Fruit fly (Drosophila melanogaster) whole organism, embryonic: ENCODE data around the gene Karybeta3.

ENCODE experiments used
- CG11560 ChIP-seq: fragments of 200-800 bp; sonication (Bioruptor generic); IDR thresholded peaks from 3 replicates; pipeline ENCODE4 v1.3.6; 2022; ENCODE audit warnings: missing biosample characterization, missing genetic modification characterization
- CG12236 ChIP-seq: fragments of 200-800 bp; sonication (Bioruptor generic); optimal IDR thresholded peaks from 2 replicates; lab custom pipeline; 2016; ENCODE audit warnings: missing biosample characterization, missing genetic modification characterization
- CG1233 ChIP-seq: fragments of 200-800 bp; sonication (Bioruptor generic); optimal IDR thresholded peaks from 4 replicates; lab custom pipeline; 2018; ENCODE audit warnings: missing biosample characterization, mild to moderate bottlenecking, missing genetic modification characterization
- CG13775 ChIP-seq: fragments of 200-800 bp; sonication (Bioruptor generic); optimal IDR thresholded peaks from 3 replicates; lab custom pipeline; 2017; ENCODE audit warnings: missing biosample characterization, mild to moderate bottlenecking, missing genetic modification characterization
- CG13894 ChIP-seq: fragments of 200-800 bp; sonication (Bioruptor generic); optimal IDR thresholded peaks from 3 replicates; lab custom pipeline; 2018; ENCODE audit warnings: missing biosample characterization, mild to moderate bottlenecking, missing genetic modification characterization, moderate library complexity
- CG18011 ChIP-seq: fragments of 200-800 bp; sonication (Bioruptor generic); optimal IDR thresholded peaks from 2 replicates; lab custom pipeline; 2017; ENCODE audit warnings: missing biosample characterization, missing genetic modification characterization, mild to moderate bottlenecking, moderate library complexity, missing genotype
- CG18599 ChIP-seq: fragments of 200-800 bp; sonication (Bioruptor generic); optimal IDR thresholded peaks from 3 replicates; lab custom pipeline; 2017; ENCODE audit warnings: missing biosample characterization, missing genetic modification characterization, mild to moderate bottlenecking, moderate library complexity, missing genetic modification reagents
- CG30431 ChIP-seq: fragments of 200-800 bp; sonication (Bioruptor generic); optimal IDR thresholded peaks from 2 replicates; lab custom pipeline; 2017; ENCODE audit warnings: missing biosample characterization, missing genetic modification characterization
- CG32767 ChIP-seq: fragments of 200-800 bp; sonication (Bioruptor generic); IDR thresholded peaks from 2 replicates; pipeline ENCODE4 v1.3.6; 2022; ENCODE audit warnings: missing biosample characterization, missing genetic modification characterization
- CG4617 ChIP-seq: fragments of 200-800 bp; sonication (Bioruptor generic); optimal IDR thresholded peaks from 3 replicates; lab custom pipeline; 2016; ENCODE audit warnings: missing biosample characterization, missing genetic modification characterization, borderline replicate concordance
- CG5180 ChIP-seq: fragments of 200-800 bp; sonication (Bioruptor generic); optimal IDR thresholded peaks from 3 replicates; lab custom pipeline; 2017; ENCODE audit warnings: missing biosample characterization, missing genetic modification characterization, mild to moderate bottlenecking, moderate library complexity, missing genetic modification reagents
- CG5245 ChIP-seq: fragments of 200-800 bp; sonication (Bioruptor generic); optimal IDR thresholded peaks from 3 replicates; lab custom pipeline; 2016; ENCODE audit warnings: missing biosample characterization, missing genetic modification characterization
- CG6272 ChIP-seq: fragments of 200-800 bp; sonication (Bioruptor generic); IDR thresholded peaks from 2 replicates; pipeline ENCODE4 v1.3.6; 2022; ENCODE audit warnings: missing biosample characterization, missing genetic modification characterization
- CG7786 ChIP-seq: fragments of 200-800 bp; sonication (Bioruptor generic); optimal IDR thresholded peaks from 2 replicates; lab custom pipeline; 2016; ENCODE audit warnings: missing biosample characterization, missing genetic modification characterization
- CG9876 ChIP-seq: fragments of 200-800 bp; sonication (Bioruptor generic); optimal IDR thresholded peaks from 2 replicates; lab custom pipeline; 2016; ENCODE audit warnings: missing biosample characterization, missing genetic modification characterization
- Dll ChIP-seq: fragments of 200-800 bp; sonication (Bioruptor generic); IDR thresholded peaks from 4 replicates; pipeline ENCODE4 v1.3.6; 2022; ENCODE audit warnings: missing biosample characterization, missing genetic modification characterization; ENCODE audit not compliant: partially characterized antibody
- Eip74EF ChIP-seq, 2 experiments: fragments of 200-800 bp in 1 of 2; fragments of >200 bp in 1 of 2; sonication (Bioruptor generic) in 1 of 2; optimal IDR thresholded peaks; 2 replicates each; lab custom pipeline; 2017 to 2019; ENCODE audit warnings: missing biosample characterization in 2 of 2, missing genetic modification characterization in 2 of 2, mild to moderate bottlenecking in 1 of 2, moderate library complexity in 1 of 2
- HLH4C ChIP-seq: fragments of 200-800 bp; sonication (Bioruptor generic); IDR thresholded peaks from 3 replicates; pipeline ENCODE4 v1.3.6; 2022; ENCODE audit warnings: missing biosample characterization, missing genetic modification characterization; ENCODE audit not compliant: partially characterized antibody
- HLHmδ ChIP-seq: fragments of 200-800 bp; sonication (Bioruptor generic); optimal IDR thresholded peaks from 2 replicates; lab custom pipeline; 2018; ENCODE audit warnings: missing biosample characterization, mild to moderate bottlenecking, missing genetic modification characterization, moderate library complexity
- MESR4 ChIP-seq: fragments of 200-800 bp; sonication (Bioruptor generic); optimal IDR thresholded peaks from 2 replicates; lab custom pipeline; 2018; ENCODE audit warnings: missing biosample characterization, mild to moderate bottlenecking, missing genetic modification characterization, moderate library complexity
- NC2β ChIP-seq: fragments of 200-800 bp; sonication (Bioruptor generic); optimal IDR thresholded peaks from 2 replicates; lab custom pipeline; 2016; ENCODE audit warnings: missing biosample characterization, missing genetic modification characterization
- Oaz ChIP-seq: fragments of 200-800 bp; sonication (Bioruptor generic); IDR thresholded peaks from 2 replicates; pipeline ENCODE4 v1.3.6; 2022; ENCODE audit warnings: missing biosample characterization, missing genetic modification characterization
- Pdp1 ChIP-seq, 2 experiments: fragments of 200-800 bp; sonication (Bioruptor generic); optimal IDR thresholded peaks; 3 replicates each; lab custom pipeline; 2016; ENCODE audit warnings: missing biosample characterization in 2 of 2, missing genetic modification characterization in 2 of 2, mild to moderate bottlenecking in 1 of 2, moderate library complexity in 1 of 2
- Rx ChIP-seq: fragments of 200-800 bp; sonication (Bioruptor generic); IDR thresholded peaks from 2 replicates; pipeline ENCODE4 v1.3.6; 2022; ENCODE audit warnings: missing biosample characterization, missing genetic modification characterization
- Six4 ChIP-seq: fragments of 200-800 bp; sonication (Bioruptor generic); optimal IDR thresholded peaks from 2 replicates; lab custom pipeline; 2016; ENCODE audit warnings: missing biosample characterization, missing genetic modification characterization
- Taf1 ChIP-seq: fragments of 200-800 bp; sonication (Bioruptor generic); IDR thresholded peaks from 2 replicates; pipeline ENCODE4 v1.3.6; 2022; ENCODE audit warnings: missing biosample characterization, missing genetic modification characterization
- Tbp ChIP-seq: fragments of >200 bp; optimal IDR thresholded peaks from 2 replicates; lab custom pipeline; 2018; ENCODE audit warnings: missing biosample characterization, missing genetic modification characterization
- Usf ChIP-seq: fragments of 200-800 bp; sonication (Bioruptor generic); optimal IDR thresholded peaks from 2 replicates; lab custom pipeline; 2017; ENCODE audit warnings: missing genotype, missing biosample characterization, missing genetic modification characterization
- ash1 ChIP-seq: fragments of 200-800 bp; sonication (Bioruptor generic); optimal IDR thresholded peaks from 2 replicates; lab custom pipeline; 2018; ENCODE audit warnings: missing biosample characterization, mild to moderate bottlenecking, missing genetic modification characterization
- cg ChIP-seq: fragments of 200-800 bp; sonication (Bioruptor generic); optimal IDR thresholded peaks from 3 replicates; lab custom pipeline; 2019; ENCODE audit warnings: missing biosample characterization, mild to moderate bottlenecking, missing genetic modification characterization, moderate library complexity
- chinmo ChIP-seq: fragments of 200-800 bp; sonication (Bioruptor generic); IDR thresholded peaks from 4 replicates; pipeline ENCODE4 v1.3.6; 2022; ENCODE audit warnings: missing biosample characterization, missing genetic modification characterization; ENCODE audit not compliant: partially characterized antibody
- crol ChIP-seq: fragments of 200-800 bp; sonication (Bioruptor generic); IDR thresholded peaks from 2 replicates; pipeline ENCODE4 v1.3.6; 2022; ENCODE audit warnings: missing biosample characterization, missing genetic modification characterization
- cwo ChIP-seq: fragments of 200-800 bp; sonication (Bioruptor generic); optimal IDR thresholded peaks from 3 replicates; lab custom pipeline; 2017; ENCODE audit warnings: missing biosample characterization, missing genetic modification characterization, mild to moderate bottlenecking, moderate library complexity, missing genetic modification reagents
- gce ChIP-seq: fragments of 200-800 bp; sonication (Bioruptor generic); IDR thresholded peaks from 3 replicates; pipeline ENCODE4 v1.3.6; 2022; ENCODE audit warnings: missing biosample characterization, missing genetic modification characterization
- gsb ChIP-seq: fragments of 200-800 bp; sonication (Bioruptor generic); IDR thresholded peaks from 2 replicates; pipeline ENCODE4 v1.3.6; 2022; ENCODE audit warnings: missing biosample characterization, missing genetic modification characterization
- hbn ChIP-seq: fragments of 200-800 bp; sonication (Bioruptor generic); IDR thresholded peaks from 2 replicates; pipeline ENCODE4 v1.3.6; 2022; ENCODE audit warnings: missing biosample characterization, missing genetic modification characterization; ENCODE audit not compliant: partially characterized antibody
- jing ChIP-seq: fragments of 200-800 bp; sonication (Bioruptor generic); optimal IDR thresholded peaks from 2 replicates; lab custom pipeline; 2018; ENCODE audit warnings: missing biosample characterization, mild to moderate bottlenecking, missing genetic modification characterization
- lola ChIP-seq, 3 experiments: fragments of >200 bp in 2 of 3; fragments of 200-800 bp in 1 of 3; sonication (Bioruptor generic) in 1 of 3; optimal IDR thresholded peaks; 2 replicates each; lab custom pipeline; 2017 to 2019; ENCODE audit warnings: missing biosample characterization in 3 of 3, missing genetic modification characterization in 3 of 3, mild to moderate bottlenecking in 1 of 3, moderate library complexity in 1 of 3
- onecut ChIP-seq: fragments of 200-800 bp; sonication (Bioruptor generic); IDR thresholded peaks from 2 replicates; pipeline ENCODE4 v1.3.6; 2022; ENCODE audit warnings: missing biosample characterization, missing genetic modification characterization
- ro ChIP-seq: fragments of 200-800 bp; sonication (Bioruptor generic); IDR thresholded peaks from 2 replicates; pipeline ENCODE4 v1.3.6; 2022; ENCODE audit warnings: missing biosample characterization, missing genetic modification characterization
- seq ChIP-seq: fragments of 200-800 bp; sonication (Bioruptor generic); IDR thresholded peaks from 2 replicates; pipeline ENCODE4 v1.3.6; 2022; ENCODE audit warnings: missing biosample characterization, missing genetic modification characterization
- slou ChIP-seq: fragments of 200-800 bp; sonication (Bioruptor generic); optimal IDR thresholded peaks from 3 replicates; lab custom pipeline; 2016; ENCODE audit warnings: missing biosample characterization, missing genetic modification characterization
- tap ChIP-seq: fragments of 200-800 bp; optimal IDR thresholded peaks from 3 replicates; lab custom pipeline; 2019; ENCODE audit warnings: missing biosample characterization, mild to moderate bottlenecking, missing genetic modification characterization, moderate library complexity
- tna ChIP-seq: fragments of 200-800 bp; sonication (Bioruptor generic); IDR thresholded peaks from 2 replicates; pipeline ENCODE4 v1.3.6; 2022; ENCODE audit warnings: missing biosample characterization, missing genetic modification characterization; ENCODE audit not compliant: partially characterized antibody
- ttk ChIP-seq: fragments of 200-800 bp; sonication (Bioruptor generic); IDR thresholded peaks from 2 replicates; pipeline ENCODE4 v2.1.2; 2022; ENCODE audit warnings: missing biosample characterization, missing genetic modification characterization
- yki ChIP-seq: fragments of >200 bp; optimal IDR thresholded peaks from 3 replicates; lab custom pipeline; 2018

Karybeta3 gene

DNA sequence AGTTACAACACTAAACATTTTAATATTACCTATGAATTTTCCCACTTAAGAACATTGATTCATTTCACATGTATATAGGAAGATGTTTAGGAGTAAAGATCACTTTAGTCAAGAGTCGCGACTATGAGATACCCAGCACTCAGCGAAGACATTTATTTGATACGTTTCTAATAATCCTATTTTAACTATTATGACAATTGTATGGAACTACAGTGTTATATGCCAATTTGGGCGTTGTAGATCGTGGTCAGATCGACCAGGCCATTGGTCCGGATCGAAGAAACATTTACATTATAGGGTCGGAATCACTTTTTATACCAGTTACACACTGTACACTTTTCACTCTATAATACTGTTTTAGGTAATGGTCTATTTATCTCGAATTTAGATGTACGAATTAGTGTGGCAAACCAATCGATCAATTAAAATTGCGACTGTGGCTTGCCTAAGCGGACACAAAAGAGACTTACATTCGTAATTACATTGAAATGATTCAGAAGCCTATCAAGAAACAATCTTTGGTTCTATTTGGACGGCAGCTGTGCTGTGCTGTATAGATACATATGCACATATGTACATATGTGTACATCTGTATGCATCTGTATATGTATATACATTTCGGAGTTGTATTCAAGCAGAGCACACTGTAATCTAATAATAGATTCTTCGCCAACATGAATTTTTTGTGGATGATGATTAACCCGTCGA is 8.3 kb upstream of the Karybeta3 start (continued):
- TF ChIP-seq gce (no peak), chinmo (GFP tag; lab: Robert Waterston, UW) (0 out of 4 replicates have a peak, but pooled peaks have one; percentile 60), cwo (GFP tag; lab: Kevin White, UChicago) (no peak), tna (GFP tag; lab: Robert Waterston, UW) (no peak), CG12236 (GFP tag; lab: Kevin White, UChicago) (no peak), Eip74EF (GFP tag; optimal IDR thresholded peaks at IDR 0.05; lab: Kevin White, UChicago) (peak in 1 of 2 experiments; percentile 31), CG32767 (GFP tag; lab: Robert Waterston, UW) (peak; percentile 79), CG13775 (GFP tag; lab: Kevin White, UChicago) (no peak), slou (GFP tag; lab: Kevin White, UChicago) (no peak), ash1 (GFP tag; lab: Kevin White, UChicago) (no peak), jing (GFP tag; lab: Kevin White, UChicago) (no peak), CG13894 (tag; lab: Kevin White, UChicago) (no peak), CG7786 (no peak)
- TF ChIP-seq, all 482 proteins: peak for 13

DNA sequence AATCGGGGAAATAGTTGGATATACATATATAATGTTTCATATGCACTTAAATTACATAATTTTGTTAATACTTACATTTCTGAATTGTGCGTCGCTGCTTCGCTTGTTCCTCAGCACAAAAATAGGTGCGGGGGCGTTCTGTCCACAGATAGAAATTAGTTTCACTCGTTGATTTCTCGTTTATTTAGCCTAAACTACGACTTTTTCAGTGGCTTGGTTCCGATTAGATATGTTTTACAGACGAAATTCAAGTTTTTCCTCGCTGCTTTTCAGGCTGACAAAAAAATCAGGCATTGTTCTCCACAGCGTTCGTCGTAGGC is 7.8 kb upstream of the Karybeta3 start:
- TF ChIP-seq Six4 (no peak), ro (GFP tag; lab: Robert Waterston, UW) (no peak), CG9876 (no peak), CG5245 (no peak), yki (lab: Kevin White, UChicago) (no peak), HLH4C (0 out of 3 replicates have a peak, but pooled peaks have one; percentile 8), crol (GFP tag; lab: Robert Waterston, UW) (0 out of 2 replicates have a peak, but pooled peaks have one; percentile 6), NC2β (GFP tag; lab: Kevin White, UChicago) (no peak), HLHmδ (GFP tag; lab: Kevin White, UChicago) (no peak), CG4617 (GFP tag; lab: Kevin White, UChicago) (peak; percentile 10), Tbp (GFP tag; lab: Kevin White, UChicago) (no peak), gsb (GFP tag; lab: Robert Waterston, UW) (no peak), cg (GFP tag; lab: Kevin White, UChicago) (peak; percentile 50), Dll (GFP tag; lab: Robert Waterston, UW) (0 out of 4 replicates have a peak, but pooled peaks have one; percentile 11), Pdp1 (GFP tag; optimal IDR thresholded peaks at IDR 0.05; lab: Kevin White, UChicago) (peak in 1 of 2 experiments; percentile 86), hbn (GFP tag; lab: Robert Waterston, UW) (no peak), MESR4 (GFP tag; lab: Kevin White, UChicago) (peak; percentile 94), CG18599 (GFP tag; lab: Kevin White, UChicago) (no peak), CG12236 (GFP tag; lab: Kevin White, UChicago) (no peak), ttk (no peak)
- TF ChIP-seq, all 482 proteins: peak for 7

DNA sequence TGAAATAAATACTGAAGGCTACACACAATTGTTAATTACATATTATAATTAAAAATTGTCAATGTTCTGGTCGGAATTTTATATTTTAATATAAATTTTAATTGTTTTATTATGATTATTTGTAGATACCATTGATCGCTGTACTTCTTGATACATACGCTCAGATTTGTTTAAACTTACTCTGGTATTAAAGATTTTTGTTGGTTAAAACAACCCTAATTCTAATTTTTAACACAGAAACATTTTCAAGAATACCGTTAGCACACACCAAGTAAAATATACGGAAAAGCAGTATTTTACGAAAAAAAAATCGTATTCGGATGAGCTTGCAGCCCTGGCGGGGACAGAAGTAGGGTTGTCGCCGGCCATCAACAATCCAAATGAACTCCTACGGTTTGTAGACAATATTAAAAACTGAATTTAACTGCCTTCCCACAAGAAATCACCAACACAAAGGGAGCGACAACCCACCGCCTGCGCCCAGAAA is 7.3 kb upstream of the Karybeta3 start, which contains the start of the genes CG9775, MED31 and slx1:
TSS of gene CG9775 (minus strand) at position 223 of the 487 bp plus-strand sequence.
TSS of gene MED31 (plus strand) at position 348 of the 487 bp plus-strand sequence.
TSS of gene slx1 (plus strand) at position 348 of the 487 bp plus-strand sequence.
- TF ChIP-seq CG1233 (GFP tag; lab: Kevin White, UChicago) = peak; percentile 68
- no peak for TF ChIP-seq Oaz (GFP tag; lab: Robert Waterston, UW)
- TF ChIP-seq CG13894 (tag; lab: Kevin White, UChicago) = peak; percentile 47
- peak; percentile 4; the same call in 1 of the 2 replicates for TF ChIP-seq onecut (GFP tag; lab: Robert Waterston, UW)
- peak; percentile 14 for TF ChIP-seq CG5180 (GFP tag; lab: Kevin White, UChicago)
- peak in 2 of 3 experiments; percentile 65 to 75 for TF ChIP-seq lola (GFP tag; optimal IDR thresholded peaks at IDR 0.05; lab: Kevin White, UChicago)
- TF ChIP-seq CG18011 (GFP tag; lab: Kevin White, UChicago) = peak; percentile 48
- peak; percentile 52 for TF ChIP-seq CG30431
- TF ChIP-seq CG11560 = peak; percentile 41; the same call in 1 of the 3 replicates
- TF ChIP-seq CG6272 = peak; percentile 45; the same call in 1 of the 2 replicates
- TF ChIP-seq Usf = peak; percentile 47
- TF ChIP-seq Taf1 (GFP tag; lab: Robert Waterston, UW) = peak; percentile 40; the same call in 1 of the 2 replicates
- TF ChIP-seq seq (GFP tag; lab: Robert Waterston, UW) = peak; percentile 72; the same call in 1 of the 2 replicates
- peak; percentile 55 for TF ChIP-seq tap (tag; lab: Kevin White, UChicago)
- peak; percentile 45 for TF ChIP-seq Rx (GFP tag; lab: Robert Waterston, UW)
